Fruit fly (Drosophila melanogaster) whole organism, embryonic: ENCODE results near the gene shi.
A peak's percentile ranks its signal among the peaks of the same experiment; 100 is the strongest.

Experiments used
- Atf6 ChIP-seq: fragments of 200-800 bp; sonication (Bioruptor generic); IDR thresholded peaks from 2 replicates; pipeline ENCODE4 v1.3.6; 2022; ENCODE audit warnings: missing biosample characterization, missing genetic modification characterization
- Awh ChIP-seq: fragments of 200-800 bp; sonication (Bioruptor generic); IDR thresholded peaks from 2 replicates; pipeline ENCODE4, ENCODE4 v1.3.6; 2022; ENCODE audit warnings: missing biosample characterization, missing genetic modification characterization
- CG10209 ChIP-seq: fragments of 200-800 bp; sonication (Bioruptor generic); optimal IDR thresholded peaks from 3 replicates; lab custom pipeline; 2017; ENCODE audit warnings: missing biosample characterization, mild to moderate bottlenecking, missing genetic modification characterization, missing genetic modification reagents
- CG10274 ChIP-seq: fragments of 200-800 bp; sonication (Bioruptor generic); optimal IDR thresholded peaks from 3 replicates; lab custom pipeline; 2017; ENCODE audit warnings: missing biosample characterization, mild to moderate bottlenecking, missing genetic modification characterization
- CG15479 ChIP-seq: fragments of 200-800 bp; sonication (Bioruptor generic); optimal IDR thresholded peaks from 3 replicates; lab custom pipeline; 2019; ENCODE audit warnings: missing biosample characterization, mild to moderate bottlenecking, missing genetic modification characterization, moderate library complexity
- CG2889 ChIP-seq: fragments of 200-800 bp; sonication (Bioruptor generic); IDR thresholded peaks from 3 replicates; pipeline ENCODE4 v1.3.6; 2022; ENCODE audit warnings: missing biosample characterization, missing genetic modification characterization
- CG30403 ChIP-seq: fragments of 200-800 bp; sonication (Bioruptor generic); optimal IDR thresholded peaks from 3 replicates; lab custom pipeline; 2016; ENCODE audit warnings: missing biosample characterization, missing genetic modification characterization
- CG31365 ChIP-seq: fragments of 200-800 bp; sonication (Bioruptor generic); optimal IDR thresholded peaks from 2 replicates; lab custom pipeline; 2018; ENCODE audit warnings: missing biosample characterization, mild to moderate bottlenecking, missing genetic modification characterization
- CG34376 ChIP-seq: fragments of 200-800 bp; sonication (Bioruptor generic); optimal IDR thresholded peaks from 2 replicates; lab custom pipeline; 2018; ENCODE audit warnings: missing biosample characterization, mild to moderate bottlenecking, missing genetic modification characterization
- CG3726 ChIP-seq: fragments of 200-800 bp; sonication (Bioruptor generic); IDR thresholded peaks from 3 replicates; pipeline ENCODE4, ENCODE4 v1.3.6; 2022; ENCODE audit warnings: missing biosample characterization, missing genetic modification characterization
- CG3995 ChIP-seq: fragments of 200-800 bp; sonication (Bioruptor generic); optimal IDR thresholded peaks from 3 replicates; lab custom pipeline; 2016; ENCODE audit warnings: missing biosample characterization, missing genetic modification characterization
- CG4404 ChIP-seq: fragments of 200-800 bp; sonication (Bioruptor generic); IDR thresholded peaks from 2 replicates; pipeline ENCODE4 v1.3.6; 2022; ENCODE audit warnings: missing biosample characterization, missing genetic modification characterization
- CG4707 ChIP-seq: fragments of 200-800 bp; sonication (Bioruptor generic); optimal IDR thresholded peaks from 2 replicates; lab custom pipeline; 2018; ENCODE audit warnings: missing biosample characterization, mild to moderate bottlenecking, missing genetic modification characterization, moderate library complexity
- CG4854 ChIP-seq: fragments of 200-800 bp; sonication (Bioruptor generic); optimal IDR thresholded peaks from 2 replicates; lab custom pipeline; 2016; ENCODE audit warnings: missing biosample characterization, missing genetic modification characterization, inconsistent platforms
- CG5953 ChIP-seq: fragments of 200-800 bp; sonication (Bioruptor generic); IDR thresholded peaks from 2 replicates; pipeline ENCODE4 v1.3.6; 2022; ENCODE audit warnings: missing biosample characterization, missing genetic modification characterization
- CG6175 ChIP-seq: fragments of 200-800 bp; sonication (Bioruptor generic); IDR thresholded peaks from 3 replicates; pipeline ENCODE4 v1.3.6; 2022; ENCODE audit warnings: missing biosample characterization, missing genetic modification characterization
- CG7271 ChIP-seq: fragments of 200-800 bp; sonication (Bioruptor generic); optimal IDR thresholded peaks from 2 replicates; lab custom pipeline; 2018; ENCODE audit warnings: missing biosample characterization, mild to moderate bottlenecking, missing genetic modification characterization, moderate library complexity
- CG7357 ChIP-seq: fragments of 200-800 bp; sonication (Bioruptor generic); IDR thresholded peaks from 3 replicates; pipeline ENCODE4 v1.3.6; 2022; ENCODE audit warnings: missing biosample characterization, missing genetic modification characterization
- CG7745 ChIP-seq: fragments of 200-800 bp; sonication (Bioruptor generic); optimal IDR thresholded peaks from 2 replicates; lab custom pipeline; 2018; ENCODE audit warnings: missing biosample characterization, mild to moderate bottlenecking, missing genetic modification characterization, moderate library complexity
- CG9437 ChIP-seq: fragments of 200-800 bp; sonication (Bioruptor generic); optimal IDR thresholded peaks from 2 replicates; lab custom pipeline; 2018; ENCODE audit warnings: missing biosample characterization, mild to moderate bottlenecking, missing genetic modification characterization
- Eip74EF ChIP-seq, 2 experiments: fragments of 200-800 bp in 1 of 2; fragments of >200 bp in 1 of 2; sonication (Bioruptor generic) in 1 of 2; optimal IDR thresholded peaks; 2 replicates each; lab custom pipeline; 2017 to 2019; ENCODE audit warnings: missing biosample characterization in 2 of 2, missing genetic modification characterization in 2 of 2, mild to moderate bottlenecking in 1 of 2, moderate library complexity in 1 of 2
- Gug ChIP-seq: fragments of 200-800 bp; sonication (Bioruptor generic); IDR thresholded peaks from 4 replicates; pipeline ENCODE4 v1.3.6; 2022; ENCODE audit warnings: missing biosample characterization, missing genetic modification characterization
- H15 ChIP-seq: fragments of 200-800 bp; sonication (Bioruptor generic); IDR thresholded peaks from 3 replicates; pipeline ENCODE4 v1.3.6; 2022; ENCODE audit warnings: missing biosample characterization, missing genetic modification characterization
- HHEX ChIP-seq: fragments of 200-800 bp; sonication (Bioruptor generic); optimal IDR thresholded peaks from 3 replicates; lab custom pipeline; 2017; ENCODE audit warnings: missing biosample characterization, mild to moderate bottlenecking, missing genetic modification characterization, missing genetic modification reagents
- HLH4C ChIP-seq: fragments of 200-800 bp; sonication (Bioruptor generic); IDR thresholded peaks from 3 replicates; pipeline ENCODE4 v1.3.6; 2022; ENCODE audit warnings: missing biosample characterization, missing genetic modification characterization; ENCODE audit not compliant: partially characterized antibody
- Hey ChIP-seq: fragments of 200-800 bp; sonication (Bioruptor generic); optimal IDR thresholded peaks from 3 replicates; lab custom pipeline; 2018; ENCODE audit warnings: missing biosample characterization, mild to moderate bottlenecking, missing genetic modification characterization
- Mad ChIP-seq: fragments of 200-800 bp; sonication (Bioruptor generic); optimal IDR thresholded peaks from 2 replicates; lab custom pipeline; 2016; ENCODE audit warnings: missing biosample characterization, missing genetic modification characterization
- NC2β ChIP-seq: fragments of 200-800 bp; sonication (Bioruptor generic); optimal IDR thresholded peaks from 2 replicates; lab custom pipeline; 2016; ENCODE audit warnings: missing biosample characterization, missing genetic modification characterization
- Neu2 ChIP-seq: fragments of 200-800 bp; sonication (Bioruptor generic); optimal IDR thresholded peaks from 3 replicates; lab custom pipeline; 2016; ENCODE audit warnings: missing biosample characterization, missing genetic modification characterization, borderline replicate concordance
- Oaz ChIP-seq: fragments of 200-800 bp; sonication (Bioruptor generic); IDR thresholded peaks from 2 replicates; pipeline ENCODE4 v1.3.6; 2022; ENCODE audit warnings: missing biosample characterization, missing genetic modification characterization
- Scr ChIP-seq: fragments of 200-800 bp; sonication (Bioruptor generic); IDR thresholded peaks from 2 replicates; pipeline ENCODE4 v1.3.6; 2022; ENCODE audit warnings: missing biosample characterization, missing genetic modification characterization; ENCODE audit not compliant: partially characterized antibody
- Spps ChIP-seq: fragments of 200-800 bp; sonication (Bioruptor generic); optimal IDR thresholded peaks from 2 replicates; lab custom pipeline; 2018; ENCODE audit warnings: missing biosample characterization, mild to moderate bottlenecking, missing genetic modification characterization
- TFAM ChIP-seq: fragments of 200-800 bp; sonication (Bioruptor generic); optimal IDR thresholded peaks from 2 replicates; lab custom pipeline; 2017; ENCODE audit warnings: missing biosample characterization, missing genetic modification characterization, inconsistent platforms
- Trl ChIP-seq, 3 experiments: fragments of >200 bp in 2 of 3; fragments of 200-800 bp in 1 of 3; sonication (Bioruptor generic) in 1 of 3; optimal IDR thresholded peaks; 2 replicates in 1 of 3; 3 replicates in 2 of 3; lab custom pipeline; 2016 to 2017; ENCODE audit warnings: missing biosample characterization in 1 of 3, missing genetic modification characterization in 1 of 3
- ap ChIP-seq: fragments of 200-800 bp; sonication (Bioruptor generic); IDR thresholded peaks from 2 replicates; pipeline ENCODE4 v1.3.6; 2022; ENCODE audit warnings: missing biosample characterization, missing genetic modification characterization
- az2 ChIP-seq: fragments of 200-800 bp; sonication (Bioruptor generic); optimal IDR thresholded peaks from 3 replicates; lab custom pipeline; 2016; ENCODE audit warnings: missing biosample characterization, missing genetic modification characterization
- ci ChIP-seq: fragments of 200-800 bp; sonication (Bioruptor generic); IDR thresholded peaks from 3 replicates; pipeline ENCODE4 v1.3.6; 2022; ENCODE audit warnings: missing biosample characterization, missing genetic modification characterization
- dm ChIP-seq: fragments of 200-800 bp; sonication (Bioruptor generic); optimal IDR thresholded peaks from 3 replicates; lab custom pipeline; 2016; ENCODE audit warnings: missing biosample characterization, missing genetic modification characterization
- dpn ChIP-seq, 2 experiments: fragments of 200-800 bp; sonication (Bioruptor generic); optimal IDR thresholded peaks; 3 replicates each; lab custom pipeline; 2016; ENCODE audit warnings: missing biosample characterization in 2 of 2, missing genetic modification characterization in 2 of 2
- ewg ChIP-seq: fragments of 200-800 bp; sonication (Bioruptor generic); optimal IDR thresholded peaks from 3 replicates; lab custom pipeline; 2017; ENCODE audit warnings: mild to moderate bottlenecking, missing biosample characterization, missing genetic modification reagents, missing genetic modification characterization
- gce ChIP-seq: fragments of 200-800 bp; sonication (Bioruptor generic); IDR thresholded peaks from 3 replicates; pipeline ENCODE4 v1.3.6; 2022; ENCODE audit warnings: missing biosample characterization, missing genetic modification characterization
- gcm2 ChIP-seq: fragments of 200-800 bp; sonication (Bioruptor generic); optimal IDR thresholded peaks from 2 replicates; lab custom pipeline; 2016; ENCODE audit warnings: missing biosample characterization, missing genetic modification characterization
- h ChIP-seq: fragments of >200 bp; optimal IDR thresholded peaks from 2 replicates; lab custom pipeline; 2017
- her ChIP-seq: fragments of 200-800 bp; sonication (Bioruptor generic); optimal IDR thresholded peaks from 2 replicates; lab custom pipeline; 2016; ENCODE audit warnings: missing biosample characterization, missing genetic modification characterization
- kay ChIP-seq: fragments of 200-800 bp; sonication (Bioruptor generic); optimal IDR thresholded peaks from 2 replicates; lab custom pipeline; 2016; ENCODE audit warnings: missing biosample characterization, missing genetic modification characterization
- lbe ChIP-seq: fragments of 200-800 bp; sonication (Bioruptor generic); optimal IDR thresholded peaks from 2 replicates; lab custom pipeline; 2016; ENCODE audit warnings: missing biosample characterization, mild to moderate bottlenecking, missing genetic modification characterization
- lola ChIP-seq, 3 experiments: fragments of >200 bp in 2 of 3; fragments of 200-800 bp in 1 of 3; sonication (Bioruptor generic) in 1 of 3; optimal IDR thresholded peaks; 2 replicates each; lab custom pipeline; 2017 to 2019; ENCODE audit warnings: missing biosample characterization in 3 of 3, missing genetic modification characterization in 3 of 3, mild to moderate bottlenecking in 1 of 3, moderate library complexity in 1 of 3
- pho ChIP-seq: fragments of 200-800 bp; sonication (Bioruptor generic); optimal IDR thresholded peaks from 2 replicates; lab custom pipeline; 2016; ENCODE audit warnings: missing biosample characterization, missing genetic modification characterization
- sisA ChIP-seq: fragments of 200-800 bp; sonication (Bioruptor generic); IDR thresholded peaks from 2 replicates; pipeline ENCODE4 v1.3.6; 2022; ENCODE audit warnings: missing biosample characterization, missing genetic modification characterization
- tup ChIP-seq: fragments of 200-800 bp; sonication (Bioruptor generic); optimal IDR thresholded peaks from 2 replicates; lab custom pipeline; 2016; ENCODE audit warnings: missing biosample characterization, mild to moderate bottlenecking, missing genetic modification characterization, moderate library complexity

Gene shi

DNA sequence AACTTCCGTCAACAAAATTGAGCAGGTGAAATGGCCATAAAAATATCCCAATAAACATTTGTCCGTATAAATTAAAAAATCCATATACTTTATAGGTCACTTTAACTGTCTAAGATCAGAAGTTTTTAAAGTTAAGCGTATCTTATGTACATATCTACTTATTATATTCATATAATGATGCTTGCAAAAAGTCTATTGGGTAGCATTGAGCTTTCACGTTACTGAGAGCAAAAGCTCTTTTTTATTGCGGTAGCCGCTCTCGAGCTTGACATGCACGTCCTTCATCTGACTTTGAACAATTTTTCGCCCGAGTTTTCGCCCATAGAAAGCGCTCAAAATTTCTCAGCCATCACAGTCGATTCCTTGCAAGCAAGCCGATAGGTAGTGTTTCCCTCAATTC, 24.1 kb upstream of the shi start, which contains the start of gene Gapdh2 (continued):
- TF ChIP-seq dm (peak; percentile 91), CG2889 (GFP tag; lab: Robert Waterston, UW) (peak; percentile 98), Scr (GFP tag; lab: Robert Waterston, UW) (no peak), ewg (peak; percentile 97), TFAM (GFP tag; lab: Kevin White, UChicago) (peak; percentile 89), Oaz (GFP tag; lab: Robert Waterston, UW) (peak; percentile 99), CG4707 (GFP tag; lab: Kevin White, UChicago) (peak; percentile 97), ci (GFP tag; lab: Robert Waterston, UW) (peak; percentile 100), sisA (GFP tag; lab: Robert Waterston, UW) (peak; percentile 96), CG3995 (peak; percentile 87), CG7745 (tag; lab: Kevin White, UChicago) (peak; percentile 82), Neu2 (GFP tag; lab: Kevin White, UChicago) (peak; percentile 81), Awh (GFP tag; lab: Robert Waterston, UW) (peak; percentile 99), pho (GFP tag; lab: Kevin White, UChicago) (peak; percentile 98), CG10209 (peak; percentile 99), dpn (GFP tag; optimal IDR thresholded peaks at IDR 0.05; lab: Kevin White, UChicago) (peak; percentile 98 to 99), lbe (GFP tag; lab: Kevin White, UChicago) (peak; percentile 99), CG34376 (GFP tag; lab: Kevin White, UChicago) (peak; percentile 100), Trl (optimal IDR thresholded peaks at IDR 0.05; lab: Kevin White, UChicago) (peak; percentile 35 to 79), Trl (GFP tag; optimal IDR thresholded peaks at IDR 0.05; lab: Kevin White, UChicago) (peak; percentile 95), CG31365 (peak; percentile 96), CG4404 (GFP tag; lab: Robert Waterston, UW) (peak; percentile 88), HHEX (peak; percentile 100), CG30403 (GFP tag; lab: Kevin White, UChicago) (peak; percentile 99), Spps (tag; lab: Kevin White, UChicago) (peak; percentile 96), Mad (GFP tag; lab: Kevin White, UChicago) (peak; percentile 97), CG6175 (GFP tag; lab: Robert Waterston, UW) (peak; percentile 98), kay (GFP tag; lab: Kevin White, UChicago) (peak; percentile 97), ap (peak; percentile 98), HLH4C (GFP tag; lab: Robert Waterston, UW) (no peak), Eip74EF (GFP tag; optimal IDR thresholded peaks at IDR 0.05; lab: Kevin White, UChicago) (peak in 1 of 2 experiments; percentile 100), CG3726 (GFP tag; lab: Robert Waterston, UW) (peak; percentile 97; the same call in 1 of the 3 replicates), CG9437 (peak; percentile 96), gcm2 (GFP tag; lab: Kevin White, UChicago) (peak; percentile 98), h (lab: Kevin White, UChicago) (no peak), tup (GFP tag; lab: Kevin White, UChicago) (peak; percentile 97), CG7357 (peak; percentile 94), az2 (GFP tag; lab: Kevin White, UChicago) (peak; percentile 99), CG4854 (peak; percentile 98), gce (GFP tag; lab: Robert Waterston, UW) (no peak; the same call in none of the 3 replicates), Gug (peak; percentile 91), CG10274 (GFP tag; lab: Kevin White, UChicago) (peak; percentile 95), her (peak; percentile 94), CG7271 (peak; percentile 94), CG5953 (GFP tag; lab: Robert Waterston, UW) (peak; percentile 99), NC2β (GFP tag; lab: Kevin White, UChicago) (peak; percentile 94), CG15479 (peak; percentile 10), Atf6 (GFP tag; lab: Robert Waterston, UW) (peak; percentile 100), lola (GFP tag; optimal IDR thresholded peaks at IDR 0.05; lab: Kevin White, UChicago) (peak in 1 of 3 experiments; percentile 93), H15 (GFP tag; lab: Robert Waterston, UW) (peak; percentile 97), Hey (tag; lab: Kevin White, UChicago) (peak; percentile 98)
